Worm (Caenorhabditis elegans) whole organism, L4 larva: Measurements from ENCODE around the gene prx-12.

Source experiments
- T26A8.4 ChIP-seq: fragments of 200-800 bp; sonication (Bioruptor generic); IDR thresholded peaks from 2 replicates; pipeline ENCODE4 v1.3.6; 2022; ENCODE audit warnings: missing genetic modification characterization, missing compliant biosample characterization
- aly-2 ChIP-seq: sonication (generic microtip); optimal IDR thresholded peaks from 2 replicates; lab custom pipeline; 2018; ENCODE audit warnings: missing biosample characterization, missing genetic modification characterization
- ama-1 ChIP-seq: fragments of 150-350 bp; optimal IDR thresholded peaks from 2 replicates; lab custom pipeline; 2014; ENCODE audit warnings: inconsistent platforms, mixed read lengths
- ces-1 ChIP-seq: fragments of 150-350 bp; sonication (generic microtip); optimal IDR thresholded peaks from 4 replicates; lab custom pipeline; 2014; ENCODE audit warnings: missing biosample characterization, missing genetic modification reagents, missing genetic modification characterization
- fkh-10 ChIP-seq: fragments of 150-350 bp; optimal IDR thresholded peaks from 2 replicates; lab custom pipeline; 2014; ENCODE audit warnings: missing biosample characterization, missing genetic modification reagents, missing genetic modification characterization
- madf-9 ChIP-seq: fragments of 200-800 bp; sonication (Bioruptor generic); conservative IDR thresholded peaks from 2 replicates; pipeline ENCODE4 v1.3.6; 2022; ENCODE audit warnings: missing genetic modification reagents, missing genetic modification characterization, missing compliant biosample characterization
- mdl-1 ChIP-seq, 2 experiments: fragments of 150-350 bp in 1 of 2; sonication (generic microtip) in 1 of 2; optimal IDR thresholded peaks; 2 replicates each; lab custom pipeline; 2014 to 2017; ENCODE audit warnings: missing biosample characterization in 2 of 2, missing genetic modification characterization in 2 of 2
- nhr-237 ChIP-seq: sonication (generic microtip); optimal IDR thresholded peaks from 2 replicates; lab custom pipeline; 2017; ENCODE audit warnings: missing biosample characterization, missing genetic modification characterization
- spr-3 ChIP-seq: fragments of 200-800 bp; sonication (Bioruptor generic); optimal IDR thresholded peaks from 2 replicates; lab custom pipeline; 2018; ENCODE audit warnings: mild to moderate bottlenecking, missing genetic modification characterization, missing compliant biosample characterization
- tag-97 ChIP-seq: fragments of 200-800 bp; sonication (Bioruptor generic); IDR thresholded peaks from 2 replicates; pipeline ENCODE4 v1.3.6; 2022; ENCODE audit warnings: missing genetic modification characterization, missing compliant biosample characterization
- vab-7 ChIP-seq: fragments of 200-800 bp; sonication (Bioruptor generic); IDR thresholded peaks from 2 replicates; pipeline ENCODE4 v1.3.6; 2022; ENCODE audit warnings: missing genetic modification reagents, missing genetic modification characterization, missing compliant biosample characterization
- zag-1 ChIP-seq: fragments of 150-350 bp; optimal IDR thresholded peaks from 2 replicates; lab custom pipeline; 2014; ENCODE audit warnings: missing biosample characterization, missing genetic modification characterization

DNA sequence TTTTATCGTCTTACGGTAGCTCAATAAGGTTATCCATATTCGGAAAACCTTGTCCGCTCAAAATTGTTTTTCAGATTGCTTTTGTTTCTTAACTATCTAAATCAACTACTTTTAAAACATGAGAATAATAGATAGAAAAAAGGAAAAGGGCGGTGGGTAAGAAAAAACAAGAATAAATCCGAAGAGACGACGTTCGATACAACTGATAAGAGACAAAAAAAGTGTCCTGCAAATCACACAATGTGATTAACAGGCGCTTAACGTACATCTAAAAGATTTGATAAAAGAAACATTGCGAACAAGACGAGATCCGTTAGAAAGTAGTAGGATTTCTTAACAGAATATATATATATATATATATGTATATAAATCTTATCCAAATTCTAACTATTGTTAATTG lies 40.4 kb downstream of the prx-12 start, which contains the start of gene hum-4:
- TF ChIP-seq ces-1 (GFP tag; lab: Kevin White, UChicago): no peak
- no peak for TF ChIP-seq fkh-10 (GFP tag; lab: Kevin White, UChicago)
- no peak for TF ChIP-seq madf-9 (GFP tag; lab: Robert Waterston, UW)
- no peak for TF ChIP-seq T26A8.4 (GFP tag; lab: Robert Waterston, UW)
- TF ChIP-seq aly-2 (tag; lab: Kevin White, UChicago): no peak
- no peak for TF ChIP-seq zag-1
- no peak for TF ChIP-seq mdl-1 (tag; optimal IDR thresholded peaks at IDR 0.05; lab: Kevin White, UChicago)
- TF ChIP-seq tag-97: no peak
- no peak for TF ChIP-seq spr-3 (GFP tag; lab: Kevin White, UChicago)
- TF ChIP-seq vab-7 (GFP tag; lab: Robert Waterston, UW): no peak
- TF ChIP-seq ama-1: no peak
- no peak for TF ChIP-seq nhr-237 (tag; lab: Kevin White, UChicago)
